Worm (Caenorhabditis elegans): ENCODE data around the gene ceh-22.

The ceh-22 gene

ce11 chrV:10657959-10658358 lies 13.8 kb upstream of the ceh-22 start, which contains the start of gene tut-2:
tut-2 (plus strand) TSS chrV:10658235.
- TF ChIP-seq dpl-1 (GFP tag; optimal IDR thresholded peaks at IDR 0.05) (peak; percentile 22), daf-8 (GFP tag; IDR thresholded peaks at IDR 0.05) (no peak), nhr-6 (tag; optimal IDR thresholded peaks at IDR 0.05) (no peak), nhr-41 (GFP tag; IDR thresholded peaks at IDR 0.05) (no peak), nhr-76 (tag; optimal IDR thresholded peaks at IDR 0.05) (no peak), dmd-6 (GFP tag; IDR thresholded peaks at IDR 0.05) (no peak), Y5F2A.4 (GFP tag; optimal IDR thresholded peaks at IDR 0.05) (no peak)

- TF ChIP-seq dve-1 (tag; optimal IDR thresholded peaks at IDR 0.05; ENCODE audit: insufficient read depth), result no peak
- TF ChIP-seq F49E8.2 (tag; optimal IDR thresholded peaks at IDR 0.05; ENCODE audit: borderline replicate concordance), result peak; percentile 26
- TF ChIP-seq arid-1 (GFP tag; conservative IDR thresholded peaks at IDR 0.05), result 0 out of 2 replicates have a peak, but pooled peaks have one; percentile 38
- TF ChIP-seq lin-29 (GFP tag; IDR thresholded peaks at IDR 0.05), result no peak
Measured at ce11 chrV:10659343-10659742, 12.4 kb upstream of the ceh-22 start.

DNA sequence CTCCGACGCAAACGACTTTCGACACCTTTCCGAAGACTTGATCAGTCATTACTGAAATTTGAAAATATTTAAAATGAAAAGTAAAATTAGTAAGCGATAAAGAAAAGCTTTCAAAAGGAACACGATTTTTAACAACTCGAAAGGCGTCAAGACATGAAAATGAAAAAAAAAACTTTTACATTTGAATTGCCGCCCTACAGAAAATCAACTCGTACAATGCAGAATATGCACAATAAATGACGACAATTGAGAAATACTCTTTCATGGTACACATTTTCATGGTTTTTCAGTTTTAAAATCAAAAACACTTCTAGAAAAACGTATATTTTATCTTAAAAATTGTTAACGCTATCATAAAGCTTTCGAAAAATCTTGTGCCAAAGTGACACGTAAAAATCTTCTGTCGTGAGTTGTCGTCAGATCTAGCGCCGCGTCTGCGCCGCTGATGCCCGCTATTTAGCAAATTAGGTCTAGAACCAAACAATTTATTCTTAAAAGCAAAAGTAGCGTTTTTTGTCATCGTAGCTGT lies 10.2 kb upstream of the ceh-22 start, which contains the start of gene sqv-4:
Gene sqv-4 (minus strand): TSS at position 51 of the 529 bp plus-strand sequence.
- TF ChIP-seq dve-1 (tag; optimal IDR thresholded peaks at IDR 0.05; ENCODE audit: insufficient read depth) (peak; percentile 26), arid-1 (GFP tag; conservative IDR thresholded peaks at IDR 0.05) (no peak), spr-1 (tag; optimal IDR thresholded peaks at IDR 0.05) (no peak), duxl-1 (tag; optimal IDR thresholded peaks at IDR 0.05; ENCODE audit: poor library complexity) (no peak), madf-5 (GFP tag; IDR thresholded peaks at IDR 0.05) (no peak), lsy-2 (tag; optimal IDR thresholded peaks at IDR 0.05) (peak in 1 of 2 experiments; percentile 33), aha-1 (tag) (peak; percentile 86), ceh-82 (tag; optimal IDR thresholded peaks at IDR 0.05) (no peak), set-16 (GFP tag; IDR thresholded peaks at IDR 0.05) (no peak), mxl-2 (GFP tag; conservative IDR thresholded peaks at IDR 0.05) (no peak), T20F7.1 (GFP tag; optimal IDR thresholded peaks at IDR 0.05) (peak; percentile 36), rbr-2 (tag; optimal IDR thresholded peaks at IDR 0.05) (peak; percentile 4), daf-16 (GFP tag; optimal IDR thresholded peaks at IDR 0.05) (no peak), daf-16 (tag; optimal IDR thresholded peaks at IDR 0.05) (peak; percentile 7), dpl-1 (GFP tag; optimal IDR thresholded peaks at IDR 0.05) (peak; percentile 77)

- TF ChIP-seq madf-5 (GFP tag; IDR thresholded peaks at IDR 0.05), result no peak
- TF ChIP-seq R02D3.7 (tag; optimal IDR thresholded peaks at IDR 0.05), result no peak
- TF ChIP-seq daf-12 (tag; optimal IDR thresholded peaks at IDR 0.05), result no peak
- TF ChIP-seq dpl-1 (GFP tag; optimal IDR thresholded peaks at IDR 0.05), result no peak
- TF ChIP-seq F26F4.8 (GFP tag; conservative IDR thresholded peaks at IDR 0.05), result no peak
- no peak for TF ChIP-seq F37D6.2 (tag; optimal IDR thresholded peaks at IDR 0.05)
- TF ChIP-seq nhr-25 (tag; optimal IDR thresholded peaks at IDR 0.05; ENCODE audit: borderline replicate concordance, insufficient read depth), result no peak
- no peak for TF ChIP-seq vab-7 (GFP tag; IDR thresholded peaks at IDR 0.05)
- TF ChIP-seq lin-38 (GFP tag; IDR thresholded peaks at IDR 0.05), result no peak
- no peak for TF ChIP-seq dmd-8 (GFP tag; IDR thresholded peaks at IDR 0.05)
- TF ChIP-seq zip-2 (tag; optimal IDR thresholded peaks at IDR 0.05), result no peak
- no peak for TF ChIP-seq unc-62 (GFP tag; optimal IDR thresholded peaks at IDR 0.05 in 1 of 2)
- TF ChIP-seq unc-62 (tag; optimal IDR thresholded peaks at IDR 0.05), result no peak
- no peak for TF ChIP-seq lir-3 (tag; optimal IDR thresholded peaks at IDR 0.05)
- no peak for TF ChIP-seq nhr-10 (tag; optimal IDR thresholded peaks at IDR 0.05)
- no peak for TF ChIP-seq mxl-3 (GFP tag; optimal IDR thresholded peaks at IDR 0.05)
Measured at ce11 chrV:10662000-10662399, 9.7 kb upstream of the ceh-22 start.
